Fruit fly (Drosophila melanogaster): ENCODE data around the gene Mccc1.
A peak's percentile ranks its signal among the peaks of the same experiment; 100 is the strongest.

The Mccc1 gene

DNA sequence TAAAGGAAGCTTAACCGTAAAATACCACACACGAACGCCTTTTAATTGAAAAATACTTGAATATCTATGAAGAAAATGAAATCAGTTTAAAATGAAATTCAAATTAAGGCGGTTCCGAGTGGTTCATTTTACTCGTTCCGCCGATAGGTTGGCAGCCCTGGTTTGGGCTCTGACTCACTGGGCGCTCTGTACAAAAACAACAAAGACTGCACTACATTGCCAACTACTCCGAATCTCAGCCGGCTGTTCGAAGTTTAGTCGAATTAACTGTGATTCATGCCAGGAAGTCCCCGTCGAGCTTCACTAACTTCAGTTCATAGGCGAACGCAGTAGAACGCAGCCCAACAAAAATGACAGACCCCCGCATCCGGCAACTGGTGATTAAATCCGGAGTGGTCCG lies 50.4 kb downstream of the Mccc1 start, which contains the start of gene Tbca:
TSS of gene Tbca (plus strand) at position 212 of the 400 bp plus-strand sequence.
- TF ChIP-seq CG7045 (GFP tag; optimal IDR thresholded peaks at IDR 0.05) (no peak), Hr96 (GFP tag; optimal IDR thresholded peaks at IDR 0.05) (no peak), toe (GFP tag; optimal IDR thresholded peaks at IDR 0.05) (no peak), bab1 (GFP tag; optimal IDR thresholded peaks at IDR 0.05) (peak; percentile 79), ovo (GFP tag; optimal IDR thresholded peaks at IDR 0.05) (no peak), CG12768 (GFP tag; optimal IDR thresholded peaks at IDR 0.05) (peak; percentile 36), pad (GFP tag; optimal IDR thresholded peaks at IDR 0.05) (peak; percentile 73), CG14711 (tag; optimal IDR thresholded peaks at IDR 0.05) (peak; percentile 88), cic (GFP tag; optimal IDR thresholded peaks at IDR 0.05) (peak; percentile 30), CG7101 (tag; optimal IDR thresholded peaks at IDR 0.05) (no peak), Crg-1 (GFP tag; optimal IDR thresholded peaks at IDR 0.05) (no peak), CG33017 (tag; optimal IDR thresholded peaks at IDR 0.05) (no peak), Clk (GFP tag; optimal IDR thresholded peaks at IDR 0.05) (no peak), kay (GFP tag; ENCODE audit: borderline replicate concordance) (peak; percentile 100), tj (GFP tag; optimal IDR thresholded peaks at IDR 0.05) (no peak), Mnt (GFP tag; optimal IDR thresholded peaks at IDR 0.05) (no peak), CG5204 (GFP tag; optimal IDR thresholded peaks at IDR 0.05) (no peak), cnc (optimal IDR thresholded peaks at IDR 0.05) (no peak), CG1620 (GFP tag; optimal IDR thresholded peaks at IDR 0.05) (no peak), CG11617 (GFP tag; optimal IDR thresholded peaks at IDR 0.05) (no peak)

DNA sequence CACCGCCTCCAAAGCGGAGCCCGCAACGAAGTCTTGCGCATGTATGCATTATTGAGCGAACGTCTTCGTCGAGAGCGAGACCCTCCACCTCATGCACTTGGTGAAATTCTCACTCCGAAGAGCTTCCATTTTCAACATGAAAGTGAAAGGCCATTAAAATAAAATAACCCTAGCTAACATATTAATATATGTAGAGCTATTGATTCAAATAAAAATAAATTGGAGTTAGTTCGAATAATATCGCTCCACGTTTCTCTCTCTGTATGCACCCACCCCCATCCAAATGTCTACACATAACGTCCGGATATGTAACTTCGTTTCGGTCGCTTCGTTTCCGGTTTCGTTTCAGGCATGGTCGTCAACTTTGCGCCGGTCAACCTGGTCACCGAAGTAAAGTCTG lies 52.4 kb downstream of the Mccc1 start:
- TF ChIP-seq pad (GFP tag; optimal IDR thresholded peaks at IDR 0.05) (no peak), CG33017 (tag; optimal IDR thresholded peaks at IDR 0.05) (peak; percentile 5)

All from whole organism, adult.